Worm (Caenorhabditis elegans): ENCODE measurements around the gene H05C05.1.
A peak's percentile ranks its signal among the peaks of the same experiment; 100 is the strongest.

- TF ChIP-seq pax-1 (tag; optimal IDR thresholded peaks at IDR 0.05) (no peak), hlh-13 (GFP tag; optimal IDR thresholded peaks at IDR 0.05) (no peak), pqm-1 (tag; optimal IDR thresholded peaks at IDR 0.05) (no peak), nhr-11 (tag; optimal IDR thresholded peaks at IDR 0.05) (no peak), fax-1 (tag; optimal IDR thresholded peaks at IDR 0.05) (no peak), unc-55 (GFP tag; optimal IDR thresholded peaks at IDR 0.05) (peak; percentile 8), unc-42 (tag; optimal IDR thresholded peaks at IDR 0.05) (no peak), pha-4 (tag; optimal IDR thresholded peaks at IDR 0.05) (no peak), tbx-2 (tag; optimal IDR thresholded peaks at IDR 0.05) (no peak), ceh-6 (GFP tag; optimal IDR thresholded peaks at IDR 0.05) (no peak), F13H6.1 (tag; optimal IDR thresholded peaks at IDR 0.05) (no peak)
These were observed 45.8 kb upstream of the H05C05.1 start, which contains the start of gene idpa-1 for ce11 chrIII:2901117-2901516.
